Worm (Caenorhabditis elegans) whole organism, midembryonic: ENCODE results near the gene W08E12.8.
"Not testable (repeated sequence)": the region's sequence is repeated elsewhere in the genome, so short reads cannot be mapped to it uniquely, and the experiment has no call there.

ENCODE experiments used
- T22C8.4 ChIP-seq: fragments of 200-800 bp; sonication (Bioruptor generic); IDR thresholded peaks from 2 replicates; pipeline ENCODE4 v1.3.6; 2022; ENCODE audit warnings: missing genetic modification characterization, missing compliant biosample characterization
- cog-1 ChIP-seq: sonication (generic microtip); optimal IDR thresholded peaks from 2 replicates; lab custom pipeline; 2016; ENCODE audit warnings: missing genetic modification characterization, missing compliant biosample characterization
- flt-1 ChIP-seq: fragments of 200-800 bp; sonication (Bioruptor generic); IDR thresholded peaks from 2 replicates; pipeline ENCODE4 v1.3.6; 2022; ENCODE audit warnings: missing genetic modification characterization, missing compliant biosample characterization
- klf-2 ChIP-seq: fragments of 200-800 bp; sonication (Bioruptor generic); conservative IDR thresholded peaks from 2 replicates; pipeline ENCODE4 v1.3.6; 2022; ENCODE audit warnings: missing genetic modification reagents, missing genetic modification characterization, missing compliant biosample characterization
- med-1 ChIP-seq: sonication (generic microtip); optimal IDR thresholded peaks from 2 replicates; lab custom pipeline; 2017; ENCODE audit warnings: missing genetic modification characterization, mild to moderate bottlenecking, missing compliant biosample characterization, antibody characterized with exemption, missing genetic modification reagents; ENCODE audit not compliant: insufficient read depth
- ref-1 ChIP-seq: fragments of 200-800 bp; sonication (Bioruptor generic); conservative IDR thresholded peaks from 2 replicates; pipeline ENCODE4 v1.3.6; 2022; ENCODE audit warnings: missing genetic modification reagents, missing genetic modification characterization, missing compliant biosample characterization
- tab-1 ChIP-seq: fragments of 200-800 bp; sonication (Bioruptor generic); IDR thresholded peaks from 2 replicates; pipeline ENCODE4 v1.3.6; 2022; ENCODE audit warnings: missing genetic modification characterization, missing compliant biosample characterization
- ztf-23 ChIP-seq: fragments of 200-800 bp; sonication (Bioruptor generic); IDR thresholded peaks from 2 replicates; pipeline ENCODE4 v1.3.6; 2022; ENCODE audit warnings: missing genetic modification reagents, missing genetic modification characterization, missing compliant biosample characterization
- ztf-29 ChIP-seq: fragments of 200-800 bp; sonication (Bioruptor generic); IDR thresholded peaks from 2 replicates; pipeline ENCODE4 v1.3.6; 2022; ENCODE audit warnings: missing genetic modification reagents, missing genetic modification characterization, missing compliant biosample characterization

The W08E12.8 gene

ce11 chrIV:3298300-3298699 lies 6.1 kb downstream of the W08E12.8 start, which contains the start of gene W08E12.6:
W08E12.6 (plus strand) TSS chrIV:3298600.
- TF ChIP-seq cog-1 (tag; lab: Kevin White, UChicago): no peak
- no peak for TF ChIP-seq klf-2 (GFP tag; lab: Robert Waterston, UW)
- TF ChIP-seq ztf-23: no peak

DNA sequence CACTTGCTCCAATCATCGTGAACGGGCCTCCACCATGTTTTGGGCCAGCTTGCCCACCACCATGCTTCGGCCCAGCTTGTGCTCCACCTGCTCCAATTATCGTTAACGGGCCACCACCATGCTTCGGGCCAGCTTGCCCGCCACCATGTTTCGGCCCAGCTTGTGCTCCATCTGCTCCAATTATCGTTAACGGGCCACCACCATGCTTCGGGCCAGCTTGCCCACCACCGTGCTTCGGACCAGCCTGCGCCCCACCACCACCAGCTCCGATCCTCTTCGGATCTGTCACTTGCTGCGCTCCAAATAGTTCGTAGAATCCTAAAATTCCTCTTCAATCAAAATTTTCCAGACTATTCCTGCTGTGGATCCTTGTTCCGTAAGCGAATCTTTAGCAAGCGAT lies 7.1 kb downstream of the W08E12.8 start:
- no peak for TF ChIP-seq T22C8.4 (GFP tag; lab: Robert Waterston, UW)
- no peak for TF ChIP-seq ztf-29 (GFP tag; lab: Robert Waterston, UW)
- TF ChIP-seq ztf-23: no peak

- TF ChIP-seq klf-2 (GFP tag; lab: Robert Waterston, UW): no peak
Observed at ce11 chrIV:3300492-3300891, 8.3 kb downstream of the W08E12.8 start, which contains the start of gene W08E12.5. W08E12.5 (plus strand) TSS chrIV:3300792.

ce11 chrIV:3302058-3302457 lies 9.9 kb downstream of the W08E12.8 start, which contains the start of gene W08E12.4:
W08E12.4 (plus strand) TSS chrIV:3302358.
- TF ChIP-seq ztf-23; klf-2 (GFP tag; lab: Robert Waterston, UW); T22C8.4 (GFP tag; lab: Robert Waterston, UW): not testable (repeated sequence)

ce11 chrIV:3303690-3304089 lies 11.5 kb downstream of the W08E12.8 start, which contains the start of gene idpp-12:
idpp-12 (plus strand) TSS chrIV:3303990.
- TF ChIP-seq ztf-23; ztf-29 (GFP tag; lab: Robert Waterston, UW); cog-1 (tag; lab: Kevin White, UChicago): not testable (repeated sequence)

DNA sequence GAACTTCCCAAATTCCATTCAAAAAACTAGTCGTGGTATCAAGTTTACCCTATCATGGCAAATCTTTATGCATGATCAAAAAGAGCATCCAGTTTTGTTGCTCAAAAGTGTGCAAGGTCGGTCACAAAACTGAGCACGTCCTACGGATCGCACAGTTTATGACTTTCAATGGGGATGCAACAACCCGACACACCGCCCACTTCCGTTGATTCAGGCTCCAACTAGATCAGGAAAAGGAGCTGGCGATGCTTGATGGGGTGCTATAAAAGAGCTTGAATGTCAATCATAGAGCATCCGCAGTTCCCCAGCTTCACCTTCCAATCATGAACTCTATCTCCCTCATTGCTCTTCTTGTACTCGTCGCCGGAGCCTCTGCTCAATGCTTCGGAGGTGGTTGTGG lies 13.4 kb downstream of the W08E12.8 start, which contains the start of gene W08E12.2:
Gene W08E12.2 (plus strand): TSS at position 301 of the 400 bp plus-strand sequence.
- no peak for TF ChIP-seq ztf-29 (GFP tag; lab: Robert Waterston, UW)
- TF ChIP-seq cog-1 (tag; lab: Kevin White, UChicago): no peak
- no peak for TF ChIP-seq med-1
- no peak for TF ChIP-seq klf-2 (GFP tag; lab: Robert Waterston, UW)
- no peak for TF ChIP-seq T22C8.4 (GFP tag; lab: Robert Waterston, UW)
- no peak for TF ChIP-seq tab-1 (GFP tag; lab: Robert Waterston, UW)
- TF ChIP-seq ztf-23: no peak
- no peak for TF ChIP-seq flt-1 (GFP tag; lab: Robert Waterston, UW)
- no peak for TF ChIP-seq ref-1

ce11 chrIV:3307463-3307862 lies 15.3 kb downstream of the W08E12.8 start, which contains the start of gene W08E12.9:
W08E12.9 (minus strand) TSS chrIV:3307563.
- no peak for TF ChIP-seq flt-1 (GFP tag; lab: Robert Waterston, UW)
- TF ChIP-seq med-1: no peak
- no peak for TF ChIP-seq tab-1 (GFP tag; lab: Robert Waterston, UW)
- TF ChIP-seq cog-1 (tag; lab: Kevin White, UChicago): no peak
- TF ChIP-seq ref-1: no peak
- no peak for TF ChIP-seq klf-2 (GFP tag; lab: Robert Waterston, UW)

DNA sequence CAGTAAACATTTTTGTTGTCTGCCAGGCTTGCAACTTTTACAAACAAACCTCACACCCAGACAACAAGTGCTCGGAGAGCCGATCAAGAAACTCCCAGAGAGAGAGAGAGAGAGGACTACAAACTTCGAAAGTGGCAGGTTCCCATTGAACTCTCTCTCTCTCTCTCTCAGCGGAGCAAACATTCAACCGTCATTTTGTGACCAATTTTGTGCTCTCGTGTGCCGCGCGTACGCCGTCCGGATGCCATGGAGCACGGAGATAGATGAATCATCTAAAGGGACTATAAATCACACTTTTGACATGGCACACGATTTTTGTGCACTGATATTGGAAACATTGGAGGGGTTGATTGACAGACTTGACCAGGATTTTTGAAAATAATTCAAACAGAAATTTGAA lies 16.7 kb downstream of the W08E12.8 start:
- TF ChIP-seq ztf-29 (GFP tag; lab: Robert Waterston, UW): no peak
- TF ChIP-seq med-1: no peak
- no peak for TF ChIP-seq flt-1 (GFP tag; lab: Robert Waterston, UW)
- TF ChIP-seq ztf-23: no peak
- TF ChIP-seq cog-1 (tag; lab: Kevin White, UChicago): no peak
- no peak for TF ChIP-seq ref-1
- TF ChIP-seq T22C8.4 (GFP tag; lab: Robert Waterston, UW): no peak
- no peak for TF ChIP-seq tab-1 (GFP tag; lab: Robert Waterston, UW)
- no peak for TF ChIP-seq klf-2 (GFP tag; lab: Robert Waterston, UW)

ce11 chrIV:3310662-3311219 lies 18.6 kb downstream of the W08E12.8 start:
- no peak for TF ChIP-seq ztf-29 (GFP tag; lab: Robert Waterston, UW)
- TF ChIP-seq tab-1 (GFP tag; lab: Robert Waterston, UW): no peak
- no peak for TF ChIP-seq T22C8.4 (GFP tag; lab: Robert Waterston, UW)
- TF ChIP-seq ztf-23: no peak
- TF ChIP-seq ref-1: no peak

DNA sequence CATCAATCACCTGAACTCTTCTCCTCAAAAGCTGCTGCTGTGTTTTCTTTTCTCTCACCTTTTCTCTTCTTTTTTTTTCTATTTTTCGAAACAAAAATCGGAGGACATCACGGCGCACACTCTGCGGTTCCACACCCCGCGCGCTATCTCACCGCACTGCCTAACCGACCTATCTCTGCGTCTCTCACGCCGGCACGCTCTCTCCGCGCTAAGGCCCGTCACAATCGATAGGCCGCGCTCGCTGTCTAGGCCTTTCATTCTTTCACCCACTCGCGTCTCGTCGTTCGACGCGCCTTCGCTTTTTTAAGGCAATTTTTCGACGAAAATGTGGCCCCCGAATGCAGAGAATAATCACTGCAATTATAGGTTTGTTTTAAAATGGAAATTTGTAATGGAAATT lies 19.1 kb downstream of the W08E12.8 start, which contains the start of gene zip-11:
Gene zip-11 (plus strand): TSS at position 34 of the 400 bp plus-strand sequence.
- no peak for TF ChIP-seq flt-1 (GFP tag; lab: Robert Waterston, UW)
- no peak for TF ChIP-seq klf-2 (GFP tag; lab: Robert Waterston, UW)
- TF ChIP-seq T22C8.4 (GFP tag; lab: Robert Waterston, UW): peak; percentile 62; the same call in 1 of the 2 replicates
- TF ChIP-seq ztf-29 (GFP tag; lab: Robert Waterston, UW): no peak
- TF ChIP-seq med-1: no peak
- no peak for TF ChIP-seq ref-1
- no peak for TF ChIP-seq tab-1 (GFP tag; lab: Robert Waterston, UW)
- TF ChIP-seq cog-1 (tag; lab: Kevin White, UChicago): no peak

- 0 out of 2 replicates have a peak, but pooled peaks have one; percentile 34 for TF ChIP-seq ztf-23
Observed at ce11 chrIV:3313311-3313710, 21.1 kb downstream of the W08E12.8 start.
